Fruit fly (Drosophila melanogaster) whole organism, embryonic: ENCODE results near the gene Shc.
A peak's percentile ranks its signal among the peaks of the same experiment; 100 is the strongest.

ENCODE experiments used
- Ada2b ChIP-seq: fragments of 200-800 bp; sonication (Bioruptor generic); IDR thresholded peaks from 2 replicates; pipeline ENCODE4 v1.3.6; 2022; ENCODE audit warnings: missing biosample characterization, missing genetic modification characterization
- CG10267 ChIP-seq: fragments of 200-800 bp; sonication (Bioruptor generic); optimal IDR thresholded peaks from 2 replicates; lab custom pipeline; 2018; ENCODE audit warnings: missing biosample characterization, mild to moderate bottlenecking, missing genetic modification characterization, moderate library complexity
- CG10654 ChIP-seq: fragments of 200-800 bp; sonication (Bioruptor generic); optimal IDR thresholded peaks from 2 replicates; lab custom pipeline; 2016; ENCODE audit warnings: missing biosample characterization, missing genetic modification characterization
- CG15601 ChIP-seq: fragments of 200-800 bp; sonication (Bioruptor generic); optimal IDR thresholded peaks from 3 replicates; lab custom pipeline; 2019; ENCODE audit warnings: missing biosample characterization, mild to moderate bottlenecking, missing genetic modification characterization, moderate library complexity
- CG32767 ChIP-seq: fragments of 200-800 bp; sonication (Bioruptor generic); IDR thresholded peaks from 2 replicates; pipeline ENCODE4 v1.3.6; 2022; ENCODE audit warnings: missing biosample characterization, missing genetic modification characterization
- CG4328 ChIP-seq: fragments of 200-800 bp; sonication (Bioruptor generic); optimal IDR thresholded peaks from 3 replicates; lab custom pipeline; 2017; ENCODE audit warnings: missing biosample characterization, missing genetic modification reagents, missing genetic modification characterization
- CG4360 ChIP-seq: fragments of 200-800 bp; sonication (Bioruptor generic); IDR thresholded peaks from 2 replicates; pipeline ENCODE4 v1.3.6; 2022; ENCODE audit warnings: missing biosample characterization, missing genetic modification characterization
- CG6254 ChIP-seq: fragments of 200-800 bp; sonication (Bioruptor generic); optimal IDR thresholded peaks from 3 replicates; lab custom pipeline; 2017; ENCODE audit warnings: mild to moderate bottlenecking, missing biosample characterization, missing genetic modification reagents, missing genetic modification characterization
- CG8281 ChIP-seq: fragments of 200-800 bp; sonication (Bioruptor generic); optimal IDR thresholded peaks from 2 replicates; lab custom pipeline; 2018; ENCODE audit warnings: missing biosample characterization, mild to moderate bottlenecking, missing genetic modification characterization, moderate library complexity
- CG8290 ChIP-seq, 3 experiments: fragments of 200-800 bp; sonication (Bioruptor generic); optimal IDR thresholded peaks; 2 replicates each; lab custom pipeline; 2016 to 2019; ENCODE audit warnings: missing biosample characterization in 3 of 3, missing genetic modification characterization in 3 of 3, mild to moderate bottlenecking in 2 of 3, moderate library complexity in 1 of 3
- CG8388 ChIP-seq: fragments of 200-800 bp; sonication (Bioruptor generic); optimal IDR thresholded peaks from 2 replicates; lab custom pipeline; 2019; ENCODE audit warnings: missing biosample characterization, mild to moderate bottlenecking, missing genetic modification characterization, moderate library complexity
- CG8478 ChIP-seq: fragments of >200 bp; optimal IDR thresholded peaks from 2 replicates; lab custom pipeline; 2018
- Camta ChIP-seq: fragments of 200-800 bp; sonication (Bioruptor generic); optimal IDR thresholded peaks from 2 replicates; lab custom pipeline; 2016; ENCODE audit warnings: missing biosample characterization, missing genetic modification characterization
- Deaf1 ChIP-seq: fragments of 200-800 bp; optimal IDR thresholded peaks from 3 replicates; lab custom pipeline; 2019; ENCODE audit warnings: missing biosample characterization, mild to moderate bottlenecking, missing genetic modification characterization, moderate library complexity
- Dref ChIP-seq: fragments of 200-800 bp; sonication (Bioruptor generic); IDR thresholded peaks from 2 replicates; pipeline ENCODE4 v1.3.6; 2022; ENCODE audit warnings: missing biosample characterization, missing genetic modification characterization
- Elba2 ChIP-seq: fragments of 200-800 bp; sonication (Bioruptor generic); optimal IDR thresholded peaks from 3 replicates; lab custom pipeline; 2016; ENCODE audit warnings: missing biosample characterization, missing genetic modification characterization
- Ets65A ChIP-seq: fragments of 200-800 bp; sonication (Bioruptor generic); peaks from one replicate; lab custom pipeline; 2016; ENCODE audit warnings: missing biosample characterization, missing genetic modification characterization
- H2.0 ChIP-seq: fragments of 200-800 bp; sonication (Bioruptor generic); IDR thresholded peaks from 2 replicates; pipeline ENCODE4 v1.3.6; 2022; ENCODE audit warnings: missing biosample characterization, missing genetic modification characterization
- HLH3B ChIP-seq: fragments of 200-800 bp; sonication (Bioruptor generic); IDR thresholded peaks from 2 replicates; pipeline ENCODE4 v1.3.6; 2022; ENCODE audit warnings: missing biosample characterization, missing genetic modification characterization
- Hr39 ChIP-seq: fragments of >200 bp; optimal IDR thresholded peaks from 2 replicates; lab custom pipeline; 2017
- Jarid2 ChIP-seq: fragments of 200-800 bp; sonication (Bioruptor generic); optimal IDR thresholded peaks from 3 replicates; lab custom pipeline; 2017; ENCODE audit warnings: mild to moderate bottlenecking, missing biosample characterization, missing genetic modification reagents, missing genetic modification characterization
- Med ChIP-seq: fragments of 200-800 bp; sonication (Bioruptor generic); peaks from one replicate; lab custom pipeline; 2016; ENCODE audit warnings: missing biosample characterization, missing genetic modification characterization, mild to moderate bottlenecking, inconsistent platforms, moderate library complexity
- Six4 ChIP-seq: fragments of 200-800 bp; sonication (Bioruptor generic); optimal IDR thresholded peaks from 2 replicates; lab custom pipeline; 2016; ENCODE audit warnings: missing biosample characterization, missing genetic modification characterization
- Stat92E ChIP-seq, 3 experiments: fragments of >200 bp in 2 of 3; fragments of 200-800 bp in 1 of 3; sonication (Bioruptor generic) in 1 of 3; optimal IDR thresholded peaks; 2 replicates each; lab custom pipeline; 2017 to 2019; ENCODE audit warnings: missing biosample characterization in 3 of 3, missing genetic modification characterization in 3 of 3, mild to moderate bottlenecking in 1 of 3, moderate library complexity in 1 of 3
- TFAM ChIP-seq: fragments of 200-800 bp; sonication (Bioruptor generic); optimal IDR thresholded peaks from 2 replicates; lab custom pipeline; 2017; ENCODE audit warnings: missing biosample characterization, missing genetic modification characterization, inconsistent platforms
- Trl ChIP-seq, 3 experiments: fragments of >200 bp in 2 of 3; fragments of 200-800 bp in 1 of 3; sonication (Bioruptor generic) in 1 of 3; optimal IDR thresholded peaks; 2 replicates in 1 of 3; 3 replicates in 2 of 3; lab custom pipeline; 2016 to 2017; ENCODE audit warnings: missing biosample characterization in 1 of 3, missing genetic modification characterization in 1 of 3
- bbx ChIP-seq: fragments of 200-800 bp; sonication (Bioruptor generic); IDR thresholded peaks from 2 replicates; pipeline ENCODE4 v1.3.6; 2022; ENCODE audit warnings: missing biosample characterization, missing genetic modification characterization; ENCODE audit not compliant: partially characterized antibody
- bsh ChIP-seq, 2 experiments: fragments of 200-800 bp; sonication (Bioruptor generic); optimal IDR thresholded peaks; 2 replicates each; lab custom pipeline; 2017 to 2018; ENCODE audit warnings: mild to moderate bottlenecking in 2 of 2, missing biosample characterization in 2 of 2, missing genetic modification characterization in 2 of 2, moderate library complexity in 1 of 2
- caup ChIP-seq: fragments of 200-800 bp; sonication (Bioruptor generic); optimal IDR thresholded peaks from 3 replicates; lab custom pipeline; 2017; ENCODE audit warnings: missing biosample characterization, mild to moderate bottlenecking, missing genetic modification characterization, moderate library complexity; ENCODE audit not compliant: severe bottlenecking
- cg ChIP-seq: fragments of 200-800 bp; sonication (Bioruptor generic); optimal IDR thresholded peaks from 3 replicates; lab custom pipeline; 2019; ENCODE audit warnings: missing biosample characterization, mild to moderate bottlenecking, missing genetic modification characterization, moderate library complexity
- chinmo ChIP-seq: fragments of 200-800 bp; sonication (Bioruptor generic); IDR thresholded peaks from 4 replicates; pipeline ENCODE4 v1.3.6; 2022; ENCODE audit warnings: missing biosample characterization, missing genetic modification characterization; ENCODE audit not compliant: partially characterized antibody
- exex ChIP-seq: fragments of 200-800 bp; sonication (Bioruptor generic); optimal IDR thresholded peaks from 4 replicates; lab custom pipeline; 2018; ENCODE audit warnings: missing biosample characterization, mild to moderate bottlenecking, missing genetic modification characterization, moderate library complexity
- fd64A ChIP-seq: fragments of 200-800 bp; sonication (Bioruptor generic); optimal IDR thresholded peaks from 3 replicates; lab custom pipeline; 2018; ENCODE audit warnings: missing biosample characterization, mild to moderate bottlenecking, missing genetic modification characterization
- ham ChIP-seq: fragments of 200-800 bp; sonication (Bioruptor generic); IDR thresholded peaks from 2 replicates; pipeline ENCODE4 v1.3.6; 2022; ENCODE audit warnings: missing biosample characterization, missing genetic modification characterization
- insv ChIP-seq, 2 experiments: fragments of 200-800 bp; sonication (Bioruptor generic); optimal IDR thresholded peaks; 3 replicates each; lab custom pipeline; 2016 to 2018; ENCODE audit warnings: missing biosample characterization in 2 of 2, missing genetic modification characterization in 2 of 2
- kah ChIP-seq: fragments of 200-800 bp; sonication (Bioruptor generic); optimal IDR thresholded peaks from 2 replicates; lab custom pipeline; 2018; ENCODE audit warnings: missing biosample characterization, mild to moderate bottlenecking, missing genetic modification characterization
- kay ChIP-seq: fragments of 200-800 bp; sonication (Bioruptor generic); optimal IDR thresholded peaks from 2 replicates; lab custom pipeline; 2016; ENCODE audit warnings: missing biosample characterization, missing genetic modification characterization
- nom ChIP-seq: fragments of 200-800 bp; sonication (Bioruptor generic); optimal IDR thresholded peaks from 2 replicates; lab custom pipeline; 2017; ENCODE audit warnings: missing biosample characterization, missing genetic modification characterization, mild to moderate bottlenecking, moderate library complexity, missing genetic modification reagents
- oc ChIP-seq: fragments of 200-800 bp; sonication (Bioruptor generic); optimal IDR thresholded peaks from 2 replicates; lab custom pipeline; 2018; ENCODE audit warnings: missing biosample characterization, mild to moderate bottlenecking, missing genetic modification characterization, moderate library complexity
- onecut ChIP-seq: fragments of 200-800 bp; sonication (Bioruptor generic); IDR thresholded peaks from 2 replicates; pipeline ENCODE4 v1.3.6; 2022; ENCODE audit warnings: missing biosample characterization, missing genetic modification characterization
- pros ChIP-seq: fragments of 200-800 bp; sonication (Bioruptor generic); optimal IDR thresholded peaks from 3 replicates; lab custom pipeline; 2019; ENCODE audit warnings: missing biosample characterization, mild to moderate bottlenecking, missing genetic modification characterization, moderate library complexity
- tna ChIP-seq: fragments of 200-800 bp; sonication (Bioruptor generic); IDR thresholded peaks from 2 replicates; pipeline ENCODE4 v1.3.6; 2022; ENCODE audit warnings: missing biosample characterization, missing genetic modification characterization; ENCODE audit not compliant: partially characterized antibody
- ttk ChIP-seq: fragments of 200-800 bp; sonication (Bioruptor generic); IDR thresholded peaks from 2 replicates; pipeline ENCODE4 v2.1.2; 2022; ENCODE audit warnings: missing biosample characterization, missing genetic modification characterization
- usp ChIP-seq: fragments of >200 bp; optimal IDR thresholded peaks from 2 replicates; lab custom pipeline; 2017; ENCODE audit warnings: missing biosample characterization, missing genetic modification characterization
- vfl ChIP-seq: fragments of 200-800 bp; sonication (Bioruptor generic); optimal IDR thresholded peaks from 2 replicates; lab custom pipeline; 2016; ENCODE audit warnings: missing biosample characterization, missing genetic modification characterization
- vvl ChIP-seq: fragments of 200-800 bp; sonication (Bioruptor generic); IDR thresholded peaks from 2 replicates; pipeline ENCODE4 v1.3.6; 2022; ENCODE audit warnings: missing biosample characterization, missing genetic modification characterization
- z ChIP-seq: fragments of 200-800 bp; sonication (Bioruptor generic); IDR thresholded peaks from 3 replicates; pipeline ENCODE4 v1.3.6; 2022; ENCODE audit warnings: missing biosample characterization, missing genetic modification characterization

Gene Shc

dm6 chr3L:9462794-9463193 lies 36.0 kb downstream of the Shc start:
- TF ChIP-seq Hr39 (lab: Kevin White, UChicago) (no peak), cg (GFP tag; lab: Kevin White, UChicago) (peak; percentile 86), CG15601 (tag; lab: Kevin White, UChicago) (no peak), CG10267 (tag; lab: Kevin White, UChicago) (no peak), nom (GFP tag; lab: Kevin White, UChicago) (peak; percentile 92), CG8290 (GFP tag; optimal IDR thresholded peaks at IDR 0.05; lab: Kevin White, UChicago) (no peak), CG8290 (tag; optimal IDR thresholded peaks at IDR 0.05; lab: Kevin White, UChicago) (no peak), Elba2 (GFP tag; lab: Kevin White, UChicago) (peak; percentile 49), chinmo (GFP tag; lab: Robert Waterston, UW) (0 out of 4 replicates have a peak, but pooled peaks have one; percentile 49), insv (GFP tag; optimal IDR thresholded peaks at IDR 0.05; lab: Kevin White, UChicago) (no peak), bsh (GFP tag; optimal IDR thresholded peaks at IDR 0.05; lab: Kevin White, UChicago) (peak in 1 of 2 experiments; percentile 20), CG4360 (GFP tag; lab: Robert Waterston, UW) (peak; percentile 69)

DNA sequence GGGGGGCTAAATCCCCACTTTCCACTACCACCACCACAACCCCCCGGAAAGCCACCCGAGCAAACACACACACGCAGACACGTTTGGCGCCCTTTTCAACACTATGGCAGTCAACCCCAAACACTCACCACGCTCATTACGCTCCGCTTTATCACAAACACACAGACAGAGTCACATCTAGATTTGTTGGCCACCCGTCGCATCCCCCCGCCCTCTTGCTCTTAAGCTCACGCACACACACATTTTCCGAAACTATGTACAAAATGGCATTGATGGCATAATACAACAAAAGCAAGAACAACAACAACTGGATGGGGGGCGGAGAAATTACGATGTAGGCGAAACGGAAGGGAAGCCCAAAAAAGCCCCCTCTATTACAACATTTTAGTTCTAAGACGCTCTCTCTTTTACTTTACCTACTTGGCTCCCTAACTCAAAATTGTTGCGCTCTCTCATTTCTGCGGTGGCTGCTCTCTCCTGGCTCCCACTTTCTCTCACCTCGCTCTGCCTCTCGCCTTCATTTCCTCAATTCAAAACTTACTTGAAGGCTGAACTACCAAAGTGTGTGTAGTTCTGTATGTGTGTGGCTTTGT lies 38.9 kb downstream of the Shc start:
- TF ChIP-seq Dref (GFP tag; lab: Robert Waterston, UW) (no peak), TFAM (GFP tag; lab: Kevin White, UChicago) (no peak), Hr39 (lab: Kevin White, UChicago) (no peak), Camta (GFP tag; lab: Kevin White, UChicago) (no peak), Ets65A (GFP tag; lab: Kevin White, UChicago) (peak; percentile 76), CG4328 (peak; percentile 38), Med (GFP tag; lab: Kevin White, UChicago) (peak; percentile 86), exex (tag; lab: Kevin White, UChicago) (peak; percentile 16), H2.0 (GFP tag; lab: Robert Waterston, UW) (no peak), vvl (GFP tag; lab: Robert Waterston, UW) (peak; percentile 29; the same call in 1 of the 2 replicates), Deaf1 (tag; lab: Kevin White, UChicago) (peak; percentile 5), CG10654 (GFP tag; lab: Kevin White, UChicago) (no peak), CG32767 (GFP tag; lab: Robert Waterston, UW) (0 out of 2 replicates have a peak, but pooled peaks have one; percentile 28), Six4 (GFP tag; lab: Kevin White, UChicago) (no peak), Ada2b (GFP tag; lab: Robert Waterston, UW) (no peak), CG8478 (peak; percentile 77), bbx (peak; percentile 31; the same call in 1 of the 2 replicates), oc (tag; lab: Kevin White, UChicago) (peak; percentile 6), tna (GFP tag; lab: Robert Waterston, UW) (0 out of 2 replicates have a peak, but pooled peaks have one; percentile 21), usp (GFP tag; lab: Kevin White, UChicago) (no peak), caup (GFP tag; lab: Kevin White, UChicago) (no peak), Jarid2 (GFP tag; lab: Kevin White, UChicago) (peak; percentile 13), CG8281 (tag; lab: Kevin White, UChicago) (peak; percentile 60), Stat92E (GFP tag; optimal IDR thresholded peaks at IDR 0.05; lab: Kevin White, UChicago) (no peak), ham (GFP tag; lab: Robert Waterston, UW) (no peak), HLH3B (no peak), kay (GFP tag; lab: Kevin White, UChicago) (no peak), Trl (optimal IDR thresholded peaks at IDR 0.05; lab: Kevin White, UChicago) (peak; percentile 83 to 84), Trl (GFP tag; optimal IDR thresholded peaks at IDR 0.05; lab: Kevin White, UChicago) (no peak), pros (GFP tag; lab: Kevin White, UChicago) (peak; percentile 48), CG8388 (no peak), z (GFP tag; lab: Robert Waterston, UW) (0 out of 3 replicates have a peak, but pooled peaks have one; percentile 16), vfl (GFP tag; lab: Kevin White, UChicago) (no peak), CG6254 (GFP tag; lab: Kevin White, UChicago) (no peak), onecut (GFP tag; lab: Robert Waterston, UW) (peak; percentile 15; the same call in 1 of the 2 replicates), fd64A (GFP tag; lab: Kevin White, UChicago) (no peak), kah (GFP tag; lab: Kevin White, UChicago) (peak; percentile 43), ttk (GFP tag; lab: Robert Waterston, UW) (0 out of 2 replicates have a peak, but pooled peaks have one; percentile 52)
